Fruit fly (Drosophila melanogaster) whole organism, embryonic: ENCODE measurements around the gene AstA-R1.

Experiments used
- Abd-B ChIP-seq: fragments of 200-800 bp; sonication (Bioruptor generic); optimal IDR thresholded peaks from 2 replicates; lab custom pipeline; 2018; ENCODE audit warnings: missing biosample characterization, mild to moderate bottlenecking, missing genetic modification characterization, moderate library complexity
- Aef1 ChIP-seq: fragments of 200-800 bp; sonication (Bioruptor generic); IDR thresholded peaks from 3 replicates; pipeline ENCODE4 v1.3.6; 2022; ENCODE audit warnings: missing biosample characterization, missing genetic modification characterization
- Atf6 ChIP-seq: fragments of 200-800 bp; sonication (Bioruptor generic); IDR thresholded peaks from 2 replicates; pipeline ENCODE4 v1.3.6; 2022; ENCODE audit warnings: missing biosample characterization, missing genetic modification characterization
- B-H2 ChIP-seq: fragments of 200-800 bp; sonication (Bioruptor generic); optimal IDR thresholded peaks from 2 replicates; lab custom pipeline; 2018; ENCODE audit warnings: missing biosample characterization, mild to moderate bottlenecking, missing genetic modification characterization
- C15 ChIP-seq: fragments of 200-800 bp; sonication (Bioruptor generic); IDR thresholded peaks from 3 replicates; pipeline ENCODE4 v1.3.6; 2022; ENCODE audit warnings: missing biosample characterization, missing genetic modification characterization
- CG10209 ChIP-seq: fragments of 200-800 bp; sonication (Bioruptor generic); optimal IDR thresholded peaks from 3 replicates; lab custom pipeline; 2017; ENCODE audit warnings: missing biosample characterization, mild to moderate bottlenecking, missing genetic modification characterization, missing genetic modification reagents
- CG10431 ChIP-seq: fragments of 200-800 bp; sonication (Bioruptor generic); optimal IDR thresholded peaks from 3 replicates; lab custom pipeline; 2018; ENCODE audit warnings: missing biosample characterization, mild to moderate bottlenecking, missing genetic modification characterization
- CG11085 ChIP-seq: fragments of 200-800 bp; sonication (Bioruptor generic); IDR thresholded peaks from 2 replicates; pipeline ENCODE4 v1.3.6; 2022; ENCODE audit warnings: missing biosample characterization, missing genetic modification characterization
- CG12104 ChIP-seq: fragments of 200-800 bp; sonication (Bioruptor generic); optimal IDR thresholded peaks from 3 replicates; lab custom pipeline; 2016; ENCODE audit warnings: missing biosample characterization, missing genetic modification characterization
- CG12219 ChIP-seq: fragments of 200-800 bp; sonication (Bioruptor generic); optimal IDR thresholded peaks from 3 replicates; lab custom pipeline; 2018; ENCODE audit warnings: missing biosample characterization, mild to moderate bottlenecking, missing genetic modification characterization
- CG12659 ChIP-seq: fragments of 200-800 bp; sonication (Bioruptor generic); optimal IDR thresholded peaks from 3 replicates; lab custom pipeline; 2017; ENCODE audit warnings: mild to moderate bottlenecking, missing biosample characterization, missing genetic modification reagents, missing genetic modification characterization
- CG14965 ChIP-seq: fragments of 200-800 bp; sonication (Bioruptor generic); optimal IDR thresholded peaks from 2 replicates; lab custom pipeline; 2016; ENCODE audit warnings: missing biosample characterization, missing genetic modification characterization, borderline replicate concordance
- CG17612 ChIP-seq: fragments of 200-800 bp; sonication (Bioruptor generic); IDR thresholded peaks from 2 replicates; pipeline ENCODE4 v1.3.6; 2022; ENCODE audit warnings: missing biosample characterization, missing genetic modification characterization
- CG17802 ChIP-seq: fragments of 200-800 bp; sonication (Bioruptor generic); optimal IDR thresholded peaks from 2 replicates; lab custom pipeline; 2018; ENCODE audit warnings: missing biosample characterization, mild to moderate bottlenecking, missing genetic modification characterization, moderate library complexity
- CG1792 ChIP-seq: fragments of 200-800 bp; sonication (Bioruptor generic); optimal IDR thresholded peaks from 2 replicates; lab custom pipeline; 2016; ENCODE audit warnings: missing biosample characterization, missing genetic modification characterization
- CG32767 ChIP-seq: fragments of 200-800 bp; sonication (Bioruptor generic); IDR thresholded peaks from 2 replicates; pipeline ENCODE4 v1.3.6; 2022; ENCODE audit warnings: missing biosample characterization, missing genetic modification characterization
- CG4328 ChIP-seq: fragments of 200-800 bp; sonication (Bioruptor generic); optimal IDR thresholded peaks from 3 replicates; lab custom pipeline; 2017; ENCODE audit warnings: missing biosample characterization, missing genetic modification reagents, missing genetic modification characterization
- CG4730 ChIP-seq: fragments of 200-800 bp; sonication (Bioruptor generic); IDR thresholded peaks from 2 replicates; pipeline ENCODE4 v1.3.6; 2022; ENCODE audit warnings: missing biosample characterization, missing genetic modification characterization
- CG5180 ChIP-seq: fragments of 200-800 bp; sonication (Bioruptor generic); optimal IDR thresholded peaks from 3 replicates; lab custom pipeline; 2017; ENCODE audit warnings: missing biosample characterization, missing genetic modification characterization, mild to moderate bottlenecking, moderate library complexity, missing genetic modification reagents
- CG6654 ChIP-seq: fragments of 200-800 bp; sonication (Bioruptor generic); optimal IDR thresholded peaks from 2 replicates; lab custom pipeline; 2017; ENCODE audit warnings: missing biosample characterization, mild to moderate bottlenecking, missing genetic modification characterization
- CG6683 ChIP-seq: fragments of 200-800 bp; sonication (Bioruptor generic); optimal IDR thresholded peaks from 2 replicates; lab custom pipeline; 2017; ENCODE audit warnings: missing biosample characterization, mild to moderate bottlenecking, missing genetic modification characterization, missing genetic modification reagents
- CG6854 ChIP-seq: fragments of 200-800 bp; sonication (Bioruptor generic); optimal IDR thresholded peaks from 3 replicates; lab custom pipeline; 2017; ENCODE audit warnings: missing biosample characterization, mild to moderate bottlenecking, missing genetic modification characterization
- CG8478 ChIP-seq: fragments of >200 bp; optimal IDR thresholded peaks from 2 replicates; lab custom pipeline; 2018
- CG9609 ChIP-seq: fragments of 200-800 bp; sonication (Bioruptor generic); optimal IDR thresholded peaks from 3 replicates; lab custom pipeline; 2016; ENCODE audit warnings: missing biosample characterization, missing genetic modification characterization
- CTCF ChIP-seq: fragments of 200-800 bp; sonication (Bioruptor generic); optimal IDR thresholded peaks from 2 replicates; lab custom pipeline; 2017; ENCODE audit warnings: missing biosample characterization, mild to moderate bottlenecking, missing genetic modification characterization, moderate library complexity
- GATAe ChIP-seq: fragments of 200-800 bp; sonication (Bioruptor generic); conservative IDR thresholded peaks from 2 replicates; pipeline ENCODE4 v1.3.6; 2022; ENCODE audit warnings: missing biosample characterization, missing genetic modification characterization
- Gsc ChIP-seq: fragments of 200-800 bp; sonication (Bioruptor generic); IDR thresholded peaks from 2 replicates; pipeline ENCODE4 v1.3.6; 2022; ENCODE audit warnings: missing biosample characterization, missing genetic modification characterization
- Hr3 ChIP-seq: fragments of 200-800 bp; sonication (Bioruptor generic); optimal IDR thresholded peaks from 3 replicates; lab custom pipeline; 2016; ENCODE audit warnings: missing biosample characterization, missing genetic modification characterization
- Med ChIP-seq: fragments of 200-800 bp; sonication (Bioruptor generic); peaks from one replicate; lab custom pipeline; 2016; ENCODE audit warnings: missing biosample characterization, missing genetic modification characterization, mild to moderate bottlenecking, inconsistent platforms, moderate library complexity
- Nf-YC ChIP-seq: fragments of 200-800 bp; optimal IDR thresholded peaks from 3 replicates; lab custom pipeline; 2019; ENCODE audit warnings: missing biosample characterization, mild to moderate bottlenecking, missing genetic modification characterization, moderate library complexity
- Stat92E ChIP-seq, 3 experiments: fragments of >200 bp in 2 of 3; fragments of 200-800 bp in 1 of 3; sonication (Bioruptor generic) in 1 of 3; optimal IDR thresholded peaks; 2 replicates each; lab custom pipeline; 2017 to 2019; ENCODE audit warnings: missing biosample characterization in 3 of 3, missing genetic modification characterization in 3 of 3, mild to moderate bottlenecking in 1 of 3, moderate library complexity in 1 of 3
- bcd ChIP-seq: fragments of 200-800 bp; sonication (Bioruptor generic); optimal IDR thresholded peaks from 2 replicates; lab custom pipeline; 2017; ENCODE audit warnings: missing biosample characterization, mild to moderate bottlenecking, missing genetic modification characterization
- br ChIP-seq: fragments of >200 bp; optimal IDR thresholded peaks from 2 replicates; lab custom pipeline; 2017
- cato ChIP-seq: fragments of 200-800 bp; sonication (Bioruptor generic); optimal IDR thresholded peaks from 2 replicates; lab custom pipeline; 2016; ENCODE audit warnings: missing biosample characterization, missing genetic modification characterization, borderline replicate concordance
- caup ChIP-seq: fragments of 200-800 bp; sonication (Bioruptor generic); optimal IDR thresholded peaks from 3 replicates; lab custom pipeline; 2017; ENCODE audit warnings: missing biosample characterization, mild to moderate bottlenecking, missing genetic modification characterization, moderate library complexity; ENCODE audit not compliant: severe bottlenecking
- danr ChIP-seq: fragments of 200-800 bp; sonication (Bioruptor generic); IDR thresholded peaks from 2 replicates; pipeline ENCODE4 v1.3.6; 2022; ENCODE audit warnings: missing biosample characterization, missing genetic modification characterization
- dm ChIP-seq: fragments of 200-800 bp; sonication (Bioruptor generic); optimal IDR thresholded peaks from 3 replicates; lab custom pipeline; 2016; ENCODE audit warnings: missing biosample characterization, missing genetic modification characterization
- dpn ChIP-seq, 2 experiments: fragments of 200-800 bp; sonication (Bioruptor generic); optimal IDR thresholded peaks; 3 replicates each; lab custom pipeline; 2016; ENCODE audit warnings: missing biosample characterization in 2 of 2, missing genetic modification characterization in 2 of 2
- fd3F ChIP-seq: fragments of 200-800 bp; sonication (Bioruptor generic); optimal IDR thresholded peaks from 2 replicates; lab custom pipeline; 2018; ENCODE audit warnings: missing biosample characterization, mild to moderate bottlenecking, missing genetic modification characterization, moderate library complexity
- fd96Cb ChIP-seq: fragments of 200-800 bp; sonication (Bioruptor generic); optimal IDR thresholded peaks from 2 replicates; lab custom pipeline; 2018; ENCODE audit warnings: missing biosample characterization, mild to moderate bottlenecking, missing genetic modification characterization, moderate library complexity
- gsb ChIP-seq: fragments of 200-800 bp; sonication (Bioruptor generic); IDR thresholded peaks from 2 replicates; pipeline ENCODE4 v1.3.6; 2022; ENCODE audit warnings: missing biosample characterization, missing genetic modification characterization
- jigr1 ChIP-seq: fragments of 200-800 bp; sonication (Bioruptor generic); IDR thresholded peaks from 3 replicates; pipeline ENCODE4 v1.3.6; 2022; ENCODE audit warnings: missing biosample characterization, missing genetic modification characterization
- lola ChIP-seq, 3 experiments: fragments of >200 bp in 2 of 3; fragments of 200-800 bp in 1 of 3; sonication (Bioruptor generic) in 1 of 3; optimal IDR thresholded peaks; 2 replicates each; lab custom pipeline; 2017 to 2019; ENCODE audit warnings: missing biosample characterization in 3 of 3, missing genetic modification characterization in 3 of 3, mild to moderate bottlenecking in 1 of 3, moderate library complexity in 1 of 3
- maf-S ChIP-seq: fragments of 200-800 bp; sonication (Bioruptor generic); optimal IDR thresholded peaks from 2 replicates; lab custom pipeline; 2016; ENCODE audit warnings: missing biosample characterization, missing genetic modification characterization
- nau ChIP-seq: fragments of 200-800 bp; sonication (Bioruptor generic); optimal IDR thresholded peaks from 3 replicates; lab custom pipeline; 2017; ENCODE audit warnings: missing biosample characterization, mild to moderate bottlenecking, missing genetic modification characterization, missing genetic modification reagents
- ro ChIP-seq: fragments of 200-800 bp; sonication (Bioruptor generic); IDR thresholded peaks from 2 replicates; pipeline ENCODE4 v1.3.6; 2022; ENCODE audit warnings: missing biosample characterization, missing genetic modification characterization
- schlank ChIP-seq: fragments of 200-800 bp; sonication (Bioruptor generic); optimal IDR thresholded peaks from 2 replicates; lab custom pipeline; 2018; ENCODE audit warnings: missing biosample characterization, mild to moderate bottlenecking, missing genetic modification characterization
- sima ChIP-seq: fragments of 200-800 bp; sonication (Bioruptor generic); optimal IDR thresholded peaks from 2 replicates; lab custom pipeline; 2016; ENCODE audit warnings: missing biosample characterization, missing genetic modification characterization
- sqz ChIP-seq: fragments of 200-800 bp; sonication (Bioruptor generic); optimal IDR thresholded peaks from 3 replicates; lab custom pipeline; 2018; ENCODE audit warnings: missing biosample characterization, mild to moderate bottlenecking, missing genetic modification characterization
- tin ChIP-seq: fragments of 200-800 bp; sonication (Bioruptor generic); optimal IDR thresholded peaks from 3 replicates; lab custom pipeline; 2016; ENCODE audit warnings: missing biosample characterization, missing genetic modification characterization
- unc-4 ChIP-seq: fragments of 200-800 bp; sonication (Bioruptor generic); IDR thresholded peaks from 2 replicates; pipeline ENCODE4 v1.3.6; 2022; ENCODE audit warnings: missing biosample characterization, missing genetic modification characterization; ENCODE audit not compliant: partially characterized antibody
- wor ChIP-seq: fragments of 200-800 bp; sonication (Bioruptor generic); IDR thresholded peaks from 2 replicates; pipeline ENCODE4 v1.3.6; 2022; ENCODE audit warnings: missing biosample characterization, missing genetic modification characterization

Gene AstA-R1

DNA sequence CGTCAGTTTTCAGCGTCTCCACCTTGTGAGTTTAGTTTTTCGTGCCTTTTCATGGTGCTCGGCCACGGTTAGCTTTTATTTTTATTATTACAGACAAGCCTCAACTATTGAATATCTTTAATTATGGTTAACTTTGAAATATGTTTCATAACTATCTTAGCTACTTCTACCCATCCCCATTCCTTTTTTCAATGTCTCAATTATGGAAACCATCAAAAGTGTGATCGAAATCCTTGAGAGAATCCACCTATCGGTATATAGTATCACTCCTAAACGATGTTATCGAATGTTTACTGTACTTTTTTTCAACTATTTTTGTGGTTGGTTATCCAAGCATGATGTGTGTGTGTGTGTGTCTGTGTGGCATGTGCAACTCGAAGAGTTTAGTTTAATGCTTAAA is 139.7 kb downstream of the AstA-R1 start (continued):
- TF ChIP-seq C15 (GFP tag; lab: Robert Waterston, UW) (no peak), cato (GFP tag; lab: Kevin White, UChicago) (no peak), CG1792 (GFP tag; lab: Kevin White, UChicago) (no peak), Abd-B (GFP tag; lab: Kevin White, UChicago) (peak; percentile 67), ro (GFP tag; lab: Robert Waterston, UW) (no peak), CG32767 (GFP tag; lab: Robert Waterston, UW) (no peak), CG12219 (GFP tag; lab: Kevin White, UChicago) (peak; percentile 3), CG4730 (0 out of 2 replicates have a peak, but pooled peaks have one; percentile 14), fd3F (peak; percentile 5), jigr1 (no peak), CG9609 (GFP tag; lab: Kevin White, UChicago) (peak; percentile 27), CG12104 (GFP tag; lab: Kevin White, UChicago) (no peak), Gsc (GFP tag; lab: Robert Waterston, UW) (no peak), Hr3 (peak; percentile 5), B-H2 (no peak), fd96Cb (tag; lab: Kevin White, UChicago) (peak; percentile 28), CG17802 (tag; lab: Kevin White, UChicago) (no peak), CG10431 (no peak), CG11085 (GFP tag; lab: Robert Waterston, UW) (no peak), CG12659 (GFP tag; lab: Kevin White, UChicago) (peak; percentile 33), GATAe (GFP tag; lab: Robert Waterston, UW) (no peak), wor (GFP tag; lab: Robert Waterston, UW) (no peak), bcd (GFP tag; lab: Kevin White, UChicago) (no peak), caup (GFP tag; lab: Kevin White, UChicago) (no peak), sima (GFP tag; lab: Kevin White, UChicago) (no peak), nau (GFP tag; lab: Kevin White, UChicago) (no peak), Aef1 (GFP tag; lab: Robert Waterston, UW) (no peak), danr (GFP tag; lab: Robert Waterston, UW) (no peak), lola (GFP tag; optimal IDR thresholded peaks at IDR 0.05; lab: Kevin White, UChicago) (no peak), CG5180 (GFP tag; lab: Kevin White, UChicago) (no peak), CG17612 (GFP tag; lab: Robert Waterston, UW) (no peak), CG6854 (no peak), schlank (peak; percentile 17), Med (peak; percentile 77), br (lab: Kevin White, UChicago) (no peak), CG6654 (GFP tag; lab: Kevin White, UChicago) (no peak), Nf-YC (peak; percentile 35), Atf6 (peak; percentile 66; the same call in 1 of the 2 replicates), tin (GFP tag; lab: Kevin White, UChicago) (peak; percentile 0), CG10209 (GFP tag; lab: Kevin White, UChicago) (no peak), CG4328 (no peak), CTCF (no peak), CG6683 (no peak), dpn (GFP tag; optimal IDR thresholded peaks at IDR 0.05; lab: Kevin White, UChicago) (peak; percentile 37 to 62), sqz (GFP tag; lab: Kevin White, UChicago) (no peak), dm (no peak), Stat92E (GFP tag; optimal IDR thresholded peaks at IDR 0.05; lab: Kevin White, UChicago) (no peak), unc-4 (GFP tag; lab: Robert Waterston, UW) (no peak), CG8478 (no peak), gsb (no peak), maf-S (no peak), CG14965 (GFP tag; lab: Kevin White, UChicago) (no peak)
